Fruit fly (Drosophila melanogaster) whole organism: ENCODE data around the gene CG9519.

Experiments used
- CG8478 ChIP-seq: fragments of >200 bp; optimal IDR thresholded peaks from 2 replicates; lab custom pipeline; 2018; ENCODE audit warnings: inconsistent platforms
- Dll ChIP-seq: fragments of >200 bp; optimal IDR thresholded peaks from 2 replicates; lab custom pipeline; 2017
- pan ChIP-seq: fragments of >200 bp; optimal IDR thresholded peaks from 2 replicates; lab custom pipeline; 2017
- psq ChIP-seq: fragments of >200 bp; optimal IDR thresholded peaks from 2 replicates; lab custom pipeline; 2017

DNA sequence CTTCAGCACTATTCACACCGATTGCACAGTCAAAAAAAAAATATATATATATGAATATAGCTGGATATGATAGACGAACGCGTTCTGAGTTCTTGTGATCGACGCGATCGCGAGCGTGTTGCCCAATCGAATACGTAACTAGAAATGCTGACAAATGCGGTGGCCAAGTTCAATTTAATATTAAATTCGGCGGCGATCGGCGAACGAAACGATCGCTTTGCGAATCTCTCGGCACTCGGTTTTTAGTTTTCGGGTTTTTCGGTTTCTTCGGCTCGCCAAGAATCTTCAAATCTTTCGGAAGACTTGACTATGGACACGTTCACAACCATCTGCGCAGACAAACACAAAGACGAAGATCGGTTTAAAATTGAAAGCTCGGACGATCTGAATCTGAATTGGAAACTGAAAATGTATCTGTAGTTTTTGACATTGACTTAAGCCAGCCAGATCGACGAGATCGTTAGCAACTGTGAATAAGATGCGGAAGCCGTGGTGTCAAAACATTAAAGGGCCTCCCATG, 2.9 kb downstream of the CG9519 start, which contains the start of gene CG9521:
- TF ChIP-seq CG8478 (no peak), pan (no peak), Dll (lab: Kevin White, UChicago) (no peak), psq (lab: Kevin White, UChicago) (no peak)
